Worm (Caenorhabditis elegans) whole organism, L4/young adult: ENCODE data around the gene nish-1.

Source experiments
- W03F9.2 ChIP-seq: fragments of 150-350 bp; optimal IDR thresholded peaks from 2 replicates; lab custom pipeline; 2014; ENCODE audit warnings: missing biosample characterization, missing genetic modification characterization
- him-1 ChIP-seq: sonication (generic microtip); optimal IDR thresholded peaks from 2 replicates; lab custom pipeline; 2016; ENCODE audit warnings: missing genotype, missing genetic modification reagents, missing genetic modification characterization, missing compliant biosample characterization

DNA sequence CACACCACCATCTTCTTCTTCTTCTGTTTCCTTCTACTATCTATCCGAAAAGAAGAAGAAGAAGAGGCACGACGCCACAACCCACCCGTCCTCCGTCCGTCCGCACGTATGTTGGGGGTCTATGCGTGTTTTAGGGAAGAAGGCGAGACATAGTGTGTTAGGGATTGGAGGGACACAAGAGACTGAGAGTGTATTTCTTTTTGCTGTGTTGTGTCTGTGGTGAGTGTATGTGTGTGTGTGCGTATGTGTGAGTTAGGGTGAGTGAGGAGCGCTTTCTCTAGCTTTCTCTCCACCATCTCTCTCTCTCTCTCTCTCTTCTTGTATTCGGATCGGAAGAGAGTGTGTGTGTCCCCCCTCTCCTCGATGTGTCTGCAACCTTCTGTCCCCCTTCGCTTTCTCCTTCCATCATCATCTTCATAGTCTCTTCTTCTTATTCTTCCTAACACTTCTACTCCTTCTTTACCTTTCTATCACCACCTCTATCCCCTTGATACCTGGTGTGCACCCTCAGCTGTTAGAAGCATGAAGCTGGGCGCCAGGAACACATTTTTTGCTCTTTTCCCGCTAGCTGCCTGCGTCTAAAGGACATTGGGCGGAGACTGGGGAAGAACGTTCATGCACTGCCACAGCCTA is 42.3 kb upstream of the nish-1 start:
- TF ChIP-seq him-1 (peak; percentile 65), W03F9.2 (peak; percentile 39)
